Fruit fly (Drosophila melanogaster): ENCODE results near the gene CG13312.

CG13312 gene

dm6 chr3L:8800432-8800831 lies 6.6 kb downstream of the CG13312 start, which contains the start of gene CG13310:
TSS of gene CG13310 (minus strand) at chr3L:8800532.
- TF ChIP-seq EcR (GFP tag; optimal IDR thresholded peaks at IDR 0.05) (no peak), usp (GFP tag; optimal IDR thresholded peaks at IDR 0.05) (no peak)

DNA sequence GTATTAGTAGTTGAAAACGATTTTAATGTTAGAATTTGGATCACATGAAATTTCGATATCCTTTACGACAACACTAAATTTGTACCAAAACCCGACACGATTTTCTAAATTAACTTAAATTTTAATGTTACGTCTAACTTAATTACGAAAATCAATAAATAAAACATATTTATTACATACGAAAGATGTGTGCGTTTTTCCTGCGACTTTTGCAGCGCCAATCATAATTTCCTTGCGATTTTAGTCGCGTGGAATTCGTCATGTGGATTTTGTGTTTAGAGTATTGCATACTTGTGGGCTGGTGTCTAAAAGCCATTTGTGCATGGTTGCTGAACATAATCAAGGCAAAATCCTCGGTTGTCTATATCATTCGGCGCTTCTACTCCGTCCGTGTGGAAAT lies 8.5 kb downstream of the CG13312 start:
- TF ChIP-seq usp (GFP tag; optimal IDR thresholded peaks at IDR 0.05) (no peak), Dll (optimal IDR thresholded peaks at IDR 0.05) (no peak), CG8478 (optimal IDR thresholded peaks at IDR 0.05) (no peak), psq (optimal IDR thresholded peaks at IDR 0.05) (no peak), EcR (GFP tag; optimal IDR thresholded peaks at IDR 0.05) (no peak), pan (optimal IDR thresholded peaks at IDR 0.05) (no peak)

DNA sequence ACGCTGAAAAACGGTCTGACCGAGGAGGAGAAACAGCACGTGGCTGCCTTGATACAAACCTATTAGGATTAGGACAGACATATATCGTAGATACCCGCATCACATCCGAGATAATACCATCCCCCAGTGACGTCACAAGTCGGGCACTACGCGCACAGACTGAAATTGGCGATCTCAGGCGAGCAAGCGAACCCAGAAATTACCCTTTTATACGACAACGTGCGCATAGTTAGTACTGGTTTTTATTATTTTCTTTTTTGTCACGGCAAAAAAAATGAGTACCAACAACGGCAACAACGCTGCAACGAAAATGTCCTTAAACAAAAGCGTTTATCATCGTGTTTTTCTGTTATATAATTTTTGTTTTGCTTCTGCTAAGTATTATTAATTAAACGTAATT lies 8.9 kb downstream of the CG13312 start:
- TF ChIP-seq Dll (optimal IDR thresholded peaks at IDR 0.05) (no peak), usp (GFP tag; optimal IDR thresholded peaks at IDR 0.05) (no peak), EcR (GFP tag; optimal IDR thresholded peaks at IDR 0.05) (no peak), psq (optimal IDR thresholded peaks at IDR 0.05) (no peak)

DNA sequence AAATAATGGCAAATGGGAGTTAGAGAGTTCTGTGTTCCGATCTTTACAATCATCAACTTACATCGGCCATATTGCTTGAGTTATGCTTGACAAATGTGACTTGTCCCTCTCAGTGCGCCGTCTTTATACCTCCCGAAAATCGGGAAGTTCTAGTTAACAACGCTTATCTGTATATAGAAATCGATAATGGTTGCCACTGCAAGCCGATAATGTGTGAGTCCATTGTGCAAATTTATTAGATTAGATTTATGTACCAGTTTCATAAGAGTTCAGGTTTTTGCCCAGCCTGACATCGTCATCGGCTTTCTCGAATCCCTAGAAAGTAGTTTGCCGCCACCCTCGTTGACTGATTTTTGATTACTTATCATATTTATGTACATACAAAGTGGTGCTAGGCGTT lies 18.6 kb downstream of the CG13312 start, which contains the start of gene Acbp5:
TSS of gene Acbp5 (minus strand) at position 101 of the 400 bp plus-strand sequence.
- TF ChIP-seq CG8478 (optimal IDR thresholded peaks at IDR 0.05): no peak

- TF ChIP-seq pan (optimal IDR thresholded peaks at IDR 0.05) (no peak), CG8478 (optimal IDR thresholded peaks at IDR 0.05) (no peak), psq (optimal IDR thresholded peaks at IDR 0.05) (no peak), EcR (GFP tag; optimal IDR thresholded peaks at IDR 0.05) (no peak), Dll (optimal IDR thresholded peaks at IDR 0.05) (no peak), usp (GFP tag; optimal IDR thresholded peaks at IDR 0.05) (no peak)
Observed at dm6 chr3L:8787701-8788100, 19.3 kb downstream of the CG13312 start.

dm6 chr3L:8787240-8787639 lies 19.8 kb downstream of the CG13312 start:
- TF ChIP-seq psq (optimal IDR thresholded peaks at IDR 0.05) (no peak), CG8478 (optimal IDR thresholded peaks at IDR 0.05) (no peak), usp (GFP tag; optimal IDR thresholded peaks at IDR 0.05) (no peak), pan (optimal IDR thresholded peaks at IDR 0.05) (no peak), Dll (optimal IDR thresholded peaks at IDR 0.05) (no peak), EcR (GFP tag; optimal IDR thresholded peaks at IDR 0.05) (no peak)

DNA sequence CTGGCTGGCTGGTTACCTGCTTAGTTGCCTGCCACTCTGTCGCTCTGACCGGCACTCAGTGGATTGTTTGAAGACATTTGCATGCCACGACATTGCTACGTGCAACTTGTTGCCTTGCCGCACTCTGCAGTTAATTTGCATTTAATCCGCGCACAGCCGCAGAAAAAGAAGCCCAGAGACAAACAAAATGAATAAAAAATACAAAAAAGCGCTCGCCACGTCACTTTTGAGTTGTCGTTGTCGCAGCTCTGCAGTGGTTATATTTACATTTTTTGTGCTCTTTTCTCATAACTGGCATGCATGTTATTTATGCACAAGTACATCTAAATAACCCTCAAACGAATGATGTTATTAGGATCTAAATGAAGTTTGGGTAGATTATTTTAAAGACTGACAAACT lies 23.7 kb downstream of the CG13312 start:
- no peak for TF ChIP-seq pan (optimal IDR thresholded peaks at IDR 0.05)
- TF ChIP-seq psq (optimal IDR thresholded peaks at IDR 0.05): no peak
- TF ChIP-seq usp (GFP tag; optimal IDR thresholded peaks at IDR 0.05): no peak
- no peak for TF ChIP-seq CG8478 (optimal IDR thresholded peaks at IDR 0.05)
- no peak for TF ChIP-seq Dll (optimal IDR thresholded peaks at IDR 0.05)
- no peak for TF ChIP-seq EcR (GFP tag; optimal IDR thresholded peaks at IDR 0.05)

DNA sequence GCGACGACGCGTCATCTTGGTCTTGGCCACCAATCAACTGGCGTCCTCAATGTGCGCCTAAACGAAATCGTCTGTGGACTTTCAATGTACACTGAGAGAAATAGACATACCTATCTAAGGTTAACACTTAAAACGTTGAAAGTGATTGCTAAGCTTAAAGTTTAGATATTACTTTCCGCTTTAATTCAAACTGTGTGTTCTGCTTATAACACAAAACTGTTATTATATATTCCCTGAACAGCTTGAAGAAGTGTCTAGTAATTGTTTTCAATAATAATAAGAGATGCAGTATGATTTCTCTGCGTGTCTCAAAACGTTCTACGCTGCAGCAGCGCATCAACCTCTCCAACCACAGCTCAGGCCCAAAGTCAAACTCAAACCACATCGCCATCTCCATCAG lies 25.0 kb downstream of the CG13312 start:
- no peak for TF ChIP-seq pan (optimal IDR thresholded peaks at IDR 0.05)
- no peak for TF ChIP-seq CG8478 (optimal IDR thresholded peaks at IDR 0.05)
- no peak for TF ChIP-seq Dll (optimal IDR thresholded peaks at IDR 0.05)
- TF ChIP-seq psq (optimal IDR thresholded peaks at IDR 0.05): no peak
- TF ChIP-seq EcR (GFP tag; optimal IDR thresholded peaks at IDR 0.05): no peak
- no peak for TF ChIP-seq usp (GFP tag; optimal IDR thresholded peaks at IDR 0.05)

DNA sequence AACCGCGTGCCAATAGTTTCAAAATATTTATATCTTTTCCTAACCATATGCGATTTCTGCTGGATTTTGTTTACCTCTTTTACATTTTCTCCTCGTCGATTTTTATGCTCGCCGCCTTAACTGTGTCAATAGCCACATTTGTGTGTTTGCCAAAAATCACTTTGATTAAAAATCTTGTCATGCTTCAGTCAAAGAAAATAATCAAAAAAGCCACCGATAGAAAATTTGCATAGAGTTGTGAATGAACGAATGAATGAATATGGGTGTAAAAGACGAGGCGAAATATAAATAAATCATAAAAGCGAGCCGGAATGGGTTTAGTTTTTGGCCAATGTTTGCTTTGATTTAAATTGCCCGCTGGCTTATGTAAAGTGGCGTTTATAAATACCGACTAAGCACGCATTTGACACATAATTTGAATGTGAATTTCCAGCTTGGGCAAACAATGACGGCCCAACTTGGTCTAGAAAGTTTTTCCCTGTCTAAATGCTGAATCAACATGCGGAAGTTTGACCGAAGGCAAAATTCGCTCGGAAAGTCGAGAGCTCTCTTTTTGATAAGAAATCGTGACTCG lies 26.2 kb downstream of the CG13312 start:
- no peak for TF ChIP-seq CG8478 (optimal IDR thresholded peaks at IDR 0.05)
- TF ChIP-seq EcR (GFP tag; optimal IDR thresholded peaks at IDR 0.05): no peak
- TF ChIP-seq psq (optimal IDR thresholded peaks at IDR 0.05): no peak
- TF ChIP-seq Dll (optimal IDR thresholded peaks at IDR 0.05): no peak
- no peak for TF ChIP-seq usp (GFP tag; optimal IDR thresholded peaks at IDR 0.05)
- no peak for TF ChIP-seq pan (optimal IDR thresholded peaks at IDR 0.05)

- TF ChIP-seq CG8478 (optimal IDR thresholded peaks at IDR 0.05): no peak
- TF ChIP-seq Dll (optimal IDR thresholded peaks at IDR 0.05): no peak
- TF ChIP-seq pan (optimal IDR thresholded peaks at IDR 0.05): no peak
- TF ChIP-seq psq (optimal IDR thresholded peaks at IDR 0.05): no peak
- TF ChIP-seq usp (GFP tag; optimal IDR thresholded peaks at IDR 0.05): no peak
- no peak for TF ChIP-seq EcR (GFP tag; optimal IDR thresholded peaks at IDR 0.05)
Observed at dm6 chr3L:8777313-8777924, 29.6 kb downstream of the CG13312 start.

dm6 chr3L:8774974-8775731 lies 31.9 kb downstream of the CG13312 start:
- no peak for TF ChIP-seq Dll (optimal IDR thresholded peaks at IDR 0.05)
- no peak for TF ChIP-seq psq (optimal IDR thresholded peaks at IDR 0.05)
- TF ChIP-seq pan (optimal IDR thresholded peaks at IDR 0.05): no peak
- no peak for TF ChIP-seq CG8478 (optimal IDR thresholded peaks at IDR 0.05)
- TF ChIP-seq EcR (GFP tag; optimal IDR thresholded peaks at IDR 0.05): no peak
- TF ChIP-seq usp (GFP tag; optimal IDR thresholded peaks at IDR 0.05): no peak

dm6 chr3L:8773713-8774112 lies 33.3 kb downstream of the CG13312 start:
- TF ChIP-seq CG8478 (optimal IDR thresholded peaks at IDR 0.05) (no peak), usp (GFP tag; optimal IDR thresholded peaks at IDR 0.05) (no peak), Dll (optimal IDR thresholded peaks at IDR 0.05) (no peak), EcR (GFP tag; optimal IDR thresholded peaks at IDR 0.05) (no peak), pan (optimal IDR thresholded peaks at IDR 0.05) (no peak), psq (optimal IDR thresholded peaks at IDR 0.05) (no peak)

All from whole organism.